Fruit fly (Drosophila melanogaster) whole organism, embryonic: ENCODE data around the gene CG10343.

Experiments
- Adf1 ChIP-seq: fragments of 200-800 bp; sonication (Bioruptor generic); IDR thresholded peaks from 2 replicates; pipeline ENCODE4 v1.3.6; 2022; ENCODE audit warnings: missing biosample characterization, missing genetic modification characterization
- Awh ChIP-seq: fragments of 200-800 bp; sonication (Bioruptor generic); IDR thresholded peaks from 2 replicates; pipeline ENCODE4, ENCODE4 v1.3.6; 2022; ENCODE audit warnings: missing biosample characterization, missing genetic modification characterization
- Blimp-1 ChIP-seq: fragments of 200-800 bp; sonication (Bioruptor generic); optimal IDR thresholded peaks from 3 replicates; lab custom pipeline; 2018; ENCODE audit warnings: missing biosample characterization, missing genetic modification characterization, mild to moderate bottlenecking, moderate library complexity, missing genetic modification reagents
- CG10654 ChIP-seq: fragments of 200-800 bp; sonication (Bioruptor generic); optimal IDR thresholded peaks from 2 replicates; lab custom pipeline; 2016; ENCODE audit warnings: missing biosample characterization, missing genetic modification characterization
- CG12155 ChIP-seq: fragments of 200-800 bp; sonication (Bioruptor generic); optimal IDR thresholded peaks from 3 replicates; lab custom pipeline; 2016; ENCODE audit warnings: missing biosample characterization, missing genetic modification characterization
- CG12659 ChIP-seq: fragments of 200-800 bp; sonication (Bioruptor generic); optimal IDR thresholded peaks from 3 replicates; lab custom pipeline; 2017; ENCODE audit warnings: mild to moderate bottlenecking, missing biosample characterization, missing genetic modification reagents, missing genetic modification characterization
- CG13287 ChIP-seq: fragments of 200-800 bp; sonication (Bioruptor generic); IDR thresholded peaks from 2 replicates; pipeline ENCODE4 v1.3.6; 2022; ENCODE audit warnings: missing biosample characterization, missing genetic modification characterization; ENCODE audit not compliant: partially characterized antibody
- CG16863 ChIP-seq: fragments of 200-800 bp; sonication (Bioruptor generic); optimal IDR thresholded peaks from 3 replicates; lab custom pipeline; 2016; ENCODE audit warnings: missing biosample characterization, missing genetic modification characterization
- CG17186 ChIP-seq: fragments of 200-800 bp; sonication (Bioruptor generic); optimal IDR thresholded peaks from 3 replicates; lab custom pipeline; 2017; ENCODE audit warnings: missing biosample characterization, missing genetic modification reagents, missing genetic modification characterization
- CG3281 ChIP-seq: fragments of 200-800 bp; sonication (Bioruptor generic); optimal IDR thresholded peaks from 3 replicates; lab custom pipeline; 2017; ENCODE audit warnings: missing biosample characterization, mild to moderate bottlenecking, missing genetic modification characterization
- CG42726 ChIP-seq: fragments of 200-800 bp; sonication (Bioruptor generic); IDR thresholded peaks from 2 replicates; pipeline ENCODE4 v1.3.6; 2022; ENCODE audit warnings: missing biosample characterization, missing genetic modification characterization; ENCODE audit not compliant: partially characterized antibody
- CG6175 ChIP-seq: fragments of 200-800 bp; sonication (Bioruptor generic); IDR thresholded peaks from 3 replicates; pipeline ENCODE4 v1.3.6; 2022; ENCODE audit warnings: missing biosample characterization, missing genetic modification characterization
- CG7372 ChIP-seq: fragments of 200-800 bp; sonication (Bioruptor generic); IDR thresholded peaks from 2 replicates; pipeline ENCODE4 v1.3.6; 2022; ENCODE audit warnings: missing biosample characterization, missing genetic modification characterization
- CG7786 ChIP-seq: fragments of 200-800 bp; sonication (Bioruptor generic); optimal IDR thresholded peaks from 2 replicates; lab custom pipeline; 2016; ENCODE audit warnings: missing biosample characterization, missing genetic modification characterization
- CG9817 ChIP-seq: fragments of 200-800 bp; sonication (Bioruptor generic); optimal IDR thresholded peaks from 2 replicates; lab custom pipeline; 2018; ENCODE audit warnings: missing biosample characterization, mild to moderate bottlenecking, missing genetic modification characterization, moderate library complexity
- CoRest ChIP-seq: fragments of 200-800 bp; sonication (Bioruptor generic); optimal IDR thresholded peaks from 3 replicates; lab custom pipeline; 2018; ENCODE audit warnings: missing biosample characterization, mild to moderate bottlenecking, missing genetic modification characterization, moderate library complexity
- Deaf1 ChIP-seq: fragments of 200-800 bp; optimal IDR thresholded peaks from 3 replicates; lab custom pipeline; 2019; ENCODE audit warnings: missing biosample characterization, mild to moderate bottlenecking, missing genetic modification characterization, moderate library complexity
- Dfd ChIP-seq, 2 experiments: fragments of >200 bp; optimal IDR thresholded peaks; 2 replicates each; lab custom pipeline; 2017; ENCODE audit warnings: missing biosample characterization in 2 of 2, missing genetic modification characterization in 2 of 2
- E2f1 ChIP-seq: fragments of 200-800 bp; sonication (Bioruptor generic); IDR thresholded peaks from 2 replicates; pipeline ENCODE4 v1.3.6; 2022; ENCODE audit warnings: missing biosample characterization, missing genetic modification characterization
- Gsc ChIP-seq: fragments of 200-800 bp; sonication (Bioruptor generic); IDR thresholded peaks from 2 replicates; pipeline ENCODE4 v1.3.6; 2022; ENCODE audit warnings: missing biosample characterization, missing genetic modification characterization
- H15 ChIP-seq: fragments of 200-800 bp; sonication (Bioruptor generic); IDR thresholded peaks from 3 replicates; pipeline ENCODE4 v1.3.6; 2022; ENCODE audit warnings: missing biosample characterization, missing genetic modification characterization
- Jarid2 ChIP-seq: fragments of 200-800 bp; sonication (Bioruptor generic); optimal IDR thresholded peaks from 3 replicates; lab custom pipeline; 2017; ENCODE audit warnings: mild to moderate bottlenecking, missing biosample characterization, missing genetic modification reagents, missing genetic modification characterization
- Kr ChIP-seq: fragments of 200-800 bp; sonication (Bioruptor generic); optimal IDR thresholded peaks from 2 replicates; lab custom pipeline; 2017; ENCODE audit warnings: missing biosample characterization, mild to moderate bottlenecking, missing genetic modification characterization
- Max ChIP-seq: fragments of 200-800 bp; sonication (Bioruptor generic); optimal IDR thresholded peaks from 2 replicates; lab custom pipeline; 2016; ENCODE audit warnings: missing biosample characterization, mild to moderate bottlenecking, missing genetic modification characterization
- Nf-YA ChIP-seq: fragments of 200-800 bp; sonication (Bioruptor generic); IDR thresholded peaks from 2 replicates; pipeline ENCODE4 v1.3.6; 2022; ENCODE audit warnings: missing biosample characterization, missing genetic modification characterization
- Nf-YC ChIP-seq: fragments of 200-800 bp; optimal IDR thresholded peaks from 3 replicates; lab custom pipeline; 2019; ENCODE audit warnings: missing biosample characterization, mild to moderate bottlenecking, missing genetic modification characterization, moderate library complexity
- Pdp1 ChIP-seq, 2 experiments: fragments of 200-800 bp; sonication (Bioruptor generic); optimal IDR thresholded peaks; 3 replicates each; lab custom pipeline; 2016; ENCODE audit warnings: missing biosample characterization in 2 of 2, missing genetic modification characterization in 2 of 2, mild to moderate bottlenecking in 1 of 2, moderate library complexity in 1 of 2
- Rfx ChIP-seq: fragments of 200-800 bp; sonication (Bioruptor generic); IDR thresholded peaks from 2 replicates; pipeline ENCODE4 v1.3.6; 2022; ENCODE audit warnings: missing biosample characterization, missing genetic modification characterization
- Spps ChIP-seq: fragments of 200-800 bp; sonication (Bioruptor generic); optimal IDR thresholded peaks from 2 replicates; lab custom pipeline; 2018; ENCODE audit warnings: missing biosample characterization, mild to moderate bottlenecking, missing genetic modification characterization
- Sry-β ChIP-seq: fragments of 200-800 bp; sonication (Bioruptor generic); optimal IDR thresholded peaks from 2 replicates; lab custom pipeline; 2018; ENCODE audit warnings: missing biosample characterization, mild to moderate bottlenecking, missing genetic modification characterization, moderate library complexity
- Sry-δ ChIP-seq: fragments of 200-800 bp; sonication (Bioruptor generic); optimal IDR thresholded peaks from 2 replicates; lab custom pipeline; 2016; ENCODE audit warnings: missing biosample characterization, missing genetic modification characterization
- Ssrp ChIP-seq: fragments of 200-800 bp; sonication (Bioruptor generic); optimal IDR thresholded peaks from 2 replicates; lab custom pipeline; 2018; ENCODE audit warnings: missing biosample characterization, mild to moderate bottlenecking, missing genetic modification characterization, moderate library complexity
- Tbp ChIP-seq: fragments of >200 bp; optimal IDR thresholded peaks from 2 replicates; lab custom pipeline; 2018; ENCODE audit warnings: missing biosample characterization, missing genetic modification characterization
- cad ChIP-seq: fragments of >200 bp; optimal IDR thresholded peaks from 2 replicates; lab custom pipeline; 2017; ENCODE audit warnings: missing biosample characterization, missing genetic modification characterization
- cg ChIP-seq: fragments of 200-800 bp; sonication (Bioruptor generic); optimal IDR thresholded peaks from 3 replicates; lab custom pipeline; 2019; ENCODE audit warnings: missing biosample characterization, mild to moderate bottlenecking, missing genetic modification characterization, moderate library complexity
- chinmo ChIP-seq: fragments of 200-800 bp; sonication (Bioruptor generic); IDR thresholded peaks from 4 replicates; pipeline ENCODE4 v1.3.6; 2022; ENCODE audit warnings: missing biosample characterization, missing genetic modification characterization; ENCODE audit not compliant: partially characterized antibody
- en ChIP-seq: fragments of 200-800 bp; sonication (Bioruptor generic); optimal IDR thresholded peaks from 2 replicates; lab custom pipeline; 2016; ENCODE audit warnings: missing biosample characterization, missing genetic modification characterization
- fd102C ChIP-seq: fragments of 200-800 bp; sonication (Bioruptor generic); optimal IDR thresholded peaks from 2 replicates; lab custom pipeline; 2018; ENCODE audit warnings: missing biosample characterization, mild to moderate bottlenecking, missing genetic modification characterization, moderate library complexity
- ftz-f1 ChIP-seq: fragments of 200-800 bp; sonication (Bioruptor generic); optimal IDR thresholded peaks from 2 replicates; lab custom pipeline; 2016; ENCODE audit warnings: missing biosample characterization, missing genetic modification characterization
- grn ChIP-seq: fragments of 200-800 bp; sonication (Bioruptor generic); optimal IDR thresholded peaks from 3 replicates; lab custom pipeline; 2017; ENCODE audit warnings: missing biosample characterization, missing genetic modification characterization
- luna ChIP-seq: fragments of 200-800 bp; sonication (Bioruptor generic); optimal IDR thresholded peaks from 2 replicates; lab custom pipeline; 2016; ENCODE audit warnings: missing biosample characterization, missing genetic modification characterization
- org-1 ChIP-seq: fragments of 200-800 bp; sonication (Bioruptor generic); optimal IDR thresholded peaks from 2 replicates; lab custom pipeline; 2017; ENCODE audit warnings: missing biosample characterization, missing genetic modification characterization
- run ChIP-seq: fragments of 200-800 bp; sonication (Bioruptor generic); optimal IDR thresholded peaks from 3 replicates; lab custom pipeline; 2018; ENCODE audit warnings: missing biosample characterization, mild to moderate bottlenecking, missing genetic modification characterization
- slou ChIP-seq: fragments of 200-800 bp; sonication (Bioruptor generic); optimal IDR thresholded peaks from 3 replicates; lab custom pipeline; 2016; ENCODE audit warnings: missing biosample characterization, missing genetic modification characterization
- trem ChIP-seq: fragments of 200-800 bp; optimal IDR thresholded peaks from 3 replicates; lab custom pipeline; 2019; ENCODE audit warnings: missing biosample characterization, mild to moderate bottlenecking, missing genetic modification characterization, moderate library complexity
- trh ChIP-seq: fragments of 200-800 bp; sonication (Bioruptor generic); optimal IDR thresholded peaks from 2 replicates; lab custom pipeline; 2016; ENCODE audit warnings: missing biosample characterization, missing genetic modification characterization
- vfl ChIP-seq: fragments of 200-800 bp; sonication (Bioruptor generic); optimal IDR thresholded peaks from 2 replicates; lab custom pipeline; 2016; ENCODE audit warnings: missing biosample characterization, missing genetic modification characterization
- wor ChIP-seq: fragments of 200-800 bp; sonication (Bioruptor generic); IDR thresholded peaks from 2 replicates; pipeline ENCODE4 v1.3.6; 2022; ENCODE audit warnings: missing biosample characterization, missing genetic modification characterization
- z ChIP-seq: fragments of 200-800 bp; sonication (Bioruptor generic); IDR thresholded peaks from 3 replicates; pipeline ENCODE4 v1.3.6; 2022; ENCODE audit warnings: missing biosample characterization, missing genetic modification characterization
- zen ChIP-seq: fragments of 200-800 bp; sonication (Bioruptor generic); optimal IDR thresholded peaks from 3 replicates; lab custom pipeline; 2018; ENCODE audit warnings: missing biosample characterization, mild to moderate bottlenecking, missing genetic modification characterization, moderate library complexity

CG10343 gene

DNA sequence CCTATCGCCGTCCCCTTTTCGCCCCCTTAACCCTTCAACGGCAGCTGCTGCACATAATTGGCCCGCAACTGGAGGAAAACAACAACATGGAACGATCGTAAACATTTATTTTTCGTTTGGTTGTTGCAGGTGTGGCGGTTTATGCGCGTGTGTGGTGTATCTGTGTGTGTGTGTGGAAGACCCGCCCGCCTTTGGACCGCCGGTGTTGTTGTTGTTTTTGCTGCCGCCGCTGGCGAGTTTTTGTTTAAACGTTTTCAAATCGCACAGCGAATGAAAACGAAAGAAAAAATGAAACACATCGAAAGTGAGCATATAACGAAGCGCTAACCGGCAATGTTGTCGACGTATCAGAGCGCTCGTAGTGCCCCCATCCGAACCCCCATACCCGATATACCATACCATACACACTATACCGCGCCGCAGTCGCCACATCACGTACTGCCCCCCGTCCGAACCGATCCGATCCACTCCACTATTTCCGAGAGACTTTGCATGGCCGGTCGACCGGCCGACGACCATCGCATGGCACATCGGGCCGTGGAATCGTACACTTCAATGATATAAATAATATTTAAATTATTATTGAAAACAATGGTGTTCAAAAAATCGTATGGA, 32.4 kb downstream of the CG10343 start (continued):
- TF ChIP-seq trh (no peak), CG6175 (GFP tag; lab: Robert Waterston, UW) (peak; percentile 69; the same call in 1 of the 3 replicates), E2f1 (GFP tag; lab: Robert Waterston, UW) (no peak), zen (no peak), Jarid2 (GFP tag; lab: Kevin White, UChicago) (peak; percentile 42), Max (no peak), Adf1 (GFP tag; lab: Robert Waterston, UW) (peak; percentile 56), CG16863 (GFP tag; lab: Kevin White, UChicago) (no peak), wor (GFP tag; lab: Robert Waterston, UW) (no peak), slou (no peak), ftz-f1 (GFP tag; lab: Kevin White, UChicago) (no peak), Sry-β (GFP tag; lab: Kevin White, UChicago) (no peak), CG17186 (GFP tag; lab: Kevin White, UChicago) (no peak), Dfd (GFP tag; optimal IDR thresholded peaks at IDR 0.05; lab: Kevin White, UChicago) (peak in 1 of 2 experiments; percentile 22), CG10654 (GFP tag; lab: Kevin White, UChicago) (no peak), Gsc (no peak), CG13287 (0 out of 2 replicates have a peak, but pooled peaks have one; percentile 20), CoRest (tag; lab: Kevin White, UChicago) (no peak), grn (GFP tag; lab: Kevin White, UChicago) (no peak), Pdp1 (GFP tag; optimal IDR thresholded peaks at IDR 0.05; lab: Kevin White, UChicago) (no peak), CG42726 (GFP tag; lab: Robert Waterston, UW) (no peak), CG3281 (GFP tag; lab: Kevin White, UChicago) (no peak), Deaf1 (tag; lab: Kevin White, UChicago) (peak; percentile 94), luna (GFP tag; lab: Kevin White, UChicago) (no peak), CG12155 (GFP tag; lab: Kevin White, UChicago) (no peak), Rfx (GFP tag; lab: Robert Waterston, UW) (0 out of 2 replicates have a peak, but pooled peaks have one; percentile 18), CG12659 (GFP tag; lab: Kevin White, UChicago) (no peak), Nf-YA (GFP tag; lab: Robert Waterston, UW) (peak; percentile 58), CG9817 (tag; lab: Kevin White, UChicago) (no peak), cad (GFP tag; lab: Kevin White, UChicago) (peak; percentile 3), Kr (GFP tag; lab: Kevin White, UChicago) (peak; percentile 59), Awh (GFP tag; lab: Robert Waterston, UW) (0 out of 2 replicates have a peak, but pooled peaks have one; percentile 22), org-1 (GFP tag; lab: Kevin White, UChicago) (no peak), chinmo (GFP tag; lab: Robert Waterston, UW) (0 out of 4 replicates have a peak, but pooled peaks have one; percentile 43), Sry-δ (no peak), trem (tag; lab: Kevin White, UChicago) (no peak), run (no peak), vfl (GFP tag; lab: Kevin White, UChicago) (no peak), H15 (GFP tag; lab: Robert Waterston, UW) (0 out of 3 replicates have a peak, but pooled peaks have one; percentile 8), Blimp-1 (GFP tag; lab: Kevin White, UChicago) (peak; percentile 14), en (GFP tag; lab: Kevin White, UChicago) (no peak), cg (peak; percentile 80), z (GFP tag; lab: Robert Waterston, UW) (peak; percentile 34; the same call in 1 of the 3 replicates), Spps (tag; lab: Kevin White, UChicago) (no peak), Tbp (GFP tag; lab: Kevin White, UChicago) (no peak), Nf-YC (tag; lab: Kevin White, UChicago) (peak; percentile 97), Ssrp (tag; lab: Kevin White, UChicago) (no peak), CG7372 (GFP tag; lab: Robert Waterston, UW) (no peak), fd102C (GFP tag; lab: Kevin White, UChicago) (no peak), CG7786 (no peak)
